Worm (Caenorhabditis elegans): ENCODE data around the gene ZK1307.1.

- TF ChIP-seq zag-1 (tag; optimal IDR thresholded peaks at IDR 0.05): no peak
- TF ChIP-seq ztf-11 (tag; optimal IDR thresholded peaks at IDR 0.05): no peak
- TF ChIP-seq nhr-25 (tag; optimal IDR thresholded peaks at IDR 0.05): no peak
- TF ChIP-seq gmeb-1 (tag; optimal IDR thresholded peaks at IDR 0.05): no peak
These were observed 48.2 kb upstream of the ZK1307.1 start, which contains the start of gene mop-25.2 for ce11 chrII:9703601-9704000.
